Fruit fly (Drosophila melanogaster) whole organism, larva: ENCODE results near the gene Qsox2.

Experiments
- noc ChIP-seq: fragments of 200-800 bp; sonication (Bioruptor generic); optimal IDR thresholded peaks from 3 replicates; lab custom pipeline; 2019; ENCODE audit warnings: missing biosample characterization, mild to moderate bottlenecking, missing genetic modification characterization, moderate library complexity

Gene Qsox2

dm6 chr3R:21920495-21920894 is 6.9 kb downstream of the Qsox2 start:
- no peak for TF ChIP-seq noc (tag; lab: Kevin White, UChicago)

- no peak for TF ChIP-seq noc (tag; lab: Kevin White, UChicago)
These were observed 8.0 kb downstream of the Qsox2 start for dm6 chr3R:21921363-21922208.

dm6 chr3R:21922244-21922643 is 8.7 kb downstream of the Qsox2 start:
- no peak for TF ChIP-seq noc (tag; lab: Kevin White, UChicago)

DNA sequence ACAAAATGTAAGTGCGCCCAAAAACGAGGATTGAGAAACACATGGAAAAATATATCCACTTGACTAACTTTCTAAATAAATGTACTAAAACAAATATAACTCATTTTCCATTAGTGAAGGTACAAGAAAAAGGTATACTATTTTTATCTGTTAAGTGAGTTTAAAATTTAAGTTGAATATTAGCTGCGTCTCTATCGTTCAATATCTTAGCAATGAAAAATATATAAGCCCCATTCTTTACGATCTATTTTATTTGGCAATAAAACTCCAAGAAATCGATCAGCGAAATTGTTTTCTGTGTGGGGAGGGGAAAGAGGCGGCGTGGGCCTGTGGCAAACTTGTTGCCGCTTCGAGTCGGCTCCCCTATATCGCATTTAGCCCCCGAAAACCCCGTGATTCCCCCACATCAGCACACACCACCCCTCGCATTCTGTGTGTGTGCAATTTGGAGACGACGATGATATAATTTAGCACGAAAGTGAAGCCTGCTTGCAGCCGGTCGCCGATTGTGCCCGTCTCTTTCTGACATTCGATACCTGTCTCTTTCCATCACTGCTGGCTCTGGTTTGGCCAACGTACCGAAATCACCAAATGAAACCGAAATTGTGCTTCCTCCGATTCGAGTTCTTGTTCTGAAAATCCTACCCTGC is 9.3 kb downstream of the Qsox2 start:
- no peak for TF ChIP-seq noc (tag; lab: Kevin White, UChicago)

- no peak for TF ChIP-seq noc (tag; lab: Kevin White, UChicago)
These were observed 10.2 kb downstream of the Qsox2 start for dm6 chr3R:21923742-21924141.

dm6 chr3R:21928214-21928613 is 14.7 kb downstream of the Qsox2 start:
- no peak for TF ChIP-seq noc (tag; lab: Kevin White, UChicago)

DNA sequence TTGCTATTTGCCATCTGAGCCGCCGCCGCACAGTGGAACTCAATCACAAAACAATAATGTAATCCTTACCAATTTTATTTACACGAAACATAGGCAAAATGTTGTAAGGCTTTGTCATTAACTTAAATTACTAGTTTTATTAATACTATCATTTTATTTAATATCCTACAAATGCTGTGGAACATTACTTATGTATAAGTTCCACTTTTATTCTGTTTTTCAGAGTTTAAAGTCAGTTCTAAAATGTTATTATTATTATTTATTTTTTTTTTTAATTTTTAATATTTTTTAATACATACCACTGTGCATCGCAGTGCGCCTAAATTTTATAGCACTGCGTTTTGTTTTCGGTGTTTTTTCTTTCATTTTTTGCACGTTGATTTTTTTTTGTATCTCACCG is 17.8 kb downstream of the Qsox2 start:
- TF ChIP-seq noc (tag; lab: Kevin White, UChicago): no peak

DNA sequence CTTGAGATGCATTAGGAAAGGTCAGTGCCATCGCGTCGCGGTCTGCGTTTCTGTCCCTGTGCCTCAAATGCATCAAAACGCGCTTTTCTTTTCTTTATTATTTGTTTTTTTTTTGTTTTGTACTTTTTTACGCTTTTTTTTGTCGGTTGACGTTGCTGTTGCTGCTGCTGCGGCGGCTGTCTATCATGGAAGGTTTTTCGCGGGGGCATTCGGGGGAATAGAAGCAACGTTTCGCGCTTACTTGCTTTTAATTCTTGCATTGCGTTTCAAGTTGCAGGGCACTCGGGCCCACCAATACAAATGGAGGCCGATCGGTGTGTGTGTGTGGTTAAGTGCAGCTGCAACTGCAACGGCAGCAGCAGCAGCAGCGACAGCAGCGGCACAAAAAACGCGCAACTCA is 20.4 kb downstream of the Qsox2 start:
- no peak for TF ChIP-seq noc (tag; lab: Kevin White, UChicago)

dm6 chr3R:21935191-21935590 is 21.6 kb downstream of the Qsox2 start:
- TF ChIP-seq noc (tag; lab: Kevin White, UChicago): no peak

DNA sequence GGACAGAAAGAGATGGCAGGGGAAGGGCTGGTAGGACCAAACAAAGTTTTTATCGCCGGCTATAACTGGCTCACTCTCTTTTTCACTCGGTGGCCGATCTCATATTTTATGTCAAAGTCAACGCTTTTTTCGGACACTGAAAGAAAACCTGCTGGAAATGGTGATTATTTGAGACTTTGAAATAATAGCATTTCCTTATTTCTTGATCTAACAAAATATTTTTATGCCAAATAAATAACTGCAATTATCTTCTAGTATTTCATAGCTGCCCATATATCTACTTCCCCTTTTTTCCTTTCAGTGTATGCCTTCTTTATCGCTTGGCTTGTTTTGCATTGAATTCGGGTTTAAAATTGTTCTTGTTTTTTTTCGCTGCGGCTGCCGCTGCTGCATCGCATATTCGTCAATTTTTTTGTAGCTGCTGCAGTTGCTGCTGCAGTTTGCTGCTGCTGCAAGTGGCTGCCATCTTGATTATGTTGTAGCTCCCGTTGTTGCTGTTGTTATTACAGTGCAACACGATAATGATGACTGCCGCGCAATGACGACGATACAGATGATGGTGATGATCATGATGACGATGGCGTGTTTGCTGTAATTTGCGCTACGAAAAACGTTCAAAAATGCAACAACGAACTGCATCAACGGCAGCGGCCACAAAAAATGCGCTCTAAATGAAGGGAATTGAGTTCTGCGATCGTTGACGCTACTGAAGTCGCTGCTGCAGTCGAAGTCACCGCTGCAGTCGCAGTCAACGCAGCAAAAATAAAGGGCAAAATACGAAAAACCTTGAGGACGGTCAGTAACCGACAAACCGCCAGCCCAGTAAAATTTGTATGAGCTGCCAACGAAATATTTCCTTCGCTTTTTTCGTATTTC is 23.8 kb downstream of the Qsox2 start:
- TF ChIP-seq noc (tag; lab: Kevin White, UChicago): no peak

DNA sequence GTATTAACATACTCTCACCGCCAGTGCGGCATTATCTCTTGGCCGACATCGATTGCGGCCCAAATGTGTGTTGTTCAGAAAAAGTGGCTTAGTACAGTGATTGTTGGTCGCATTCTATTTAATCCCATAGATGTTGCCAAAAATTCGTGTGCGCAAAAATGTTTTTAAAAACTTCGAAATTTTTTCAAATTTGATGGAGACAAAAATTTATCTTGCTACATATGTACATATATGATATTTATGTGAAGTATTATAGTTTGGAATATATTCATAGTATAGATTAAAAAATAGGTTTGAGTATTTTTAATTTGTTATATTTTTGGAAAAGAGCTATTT is 24.4 kb downstream of the Qsox2 start:
- TF ChIP-seq noc (tag; lab: Kevin White, UChicago): no peak

DNA sequence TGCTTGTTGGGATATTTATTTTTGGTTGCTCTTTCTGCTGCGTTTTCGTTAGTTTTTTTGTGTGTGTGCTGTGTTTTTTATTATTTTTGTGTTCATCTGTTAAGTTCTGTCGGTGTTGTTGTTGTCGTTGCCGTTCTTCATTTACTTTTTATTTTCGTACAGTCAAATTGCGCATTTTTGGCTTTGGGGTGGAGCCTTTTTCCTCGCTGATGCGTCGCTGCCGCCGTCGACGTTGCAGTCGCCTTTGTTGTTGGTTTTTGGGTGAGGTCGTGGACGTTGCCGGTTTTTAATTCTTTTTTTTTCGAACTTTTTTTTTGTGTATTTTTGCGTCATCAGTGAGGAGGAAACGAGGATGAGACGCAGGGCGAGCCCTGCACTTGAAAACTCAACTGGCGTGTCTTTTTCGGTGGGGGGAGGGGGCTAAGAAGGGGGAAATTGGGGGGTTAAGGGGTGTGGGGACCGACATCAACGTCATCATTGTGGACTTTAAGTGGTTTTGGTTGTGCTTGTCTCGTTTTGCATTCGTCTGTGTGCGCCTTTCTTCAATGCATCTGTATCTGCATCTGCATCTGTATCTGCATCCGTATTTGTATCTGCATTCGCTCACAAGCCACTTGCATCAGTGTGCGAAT is 25.0 kb downstream of the Qsox2 start:
- TF ChIP-seq noc (tag; lab: Kevin White, UChicago): no peak

dm6 chr3R:21939110-21939509 is 25.6 kb downstream of the Qsox2 start:
- TF ChIP-seq noc (tag; lab: Kevin White, UChicago): no peak

- no peak for TF ChIP-seq noc (tag; lab: Kevin White, UChicago)
These were observed 26.6 kb downstream of the Qsox2 start for dm6 chr3R:21940172-21940571.

DNA sequence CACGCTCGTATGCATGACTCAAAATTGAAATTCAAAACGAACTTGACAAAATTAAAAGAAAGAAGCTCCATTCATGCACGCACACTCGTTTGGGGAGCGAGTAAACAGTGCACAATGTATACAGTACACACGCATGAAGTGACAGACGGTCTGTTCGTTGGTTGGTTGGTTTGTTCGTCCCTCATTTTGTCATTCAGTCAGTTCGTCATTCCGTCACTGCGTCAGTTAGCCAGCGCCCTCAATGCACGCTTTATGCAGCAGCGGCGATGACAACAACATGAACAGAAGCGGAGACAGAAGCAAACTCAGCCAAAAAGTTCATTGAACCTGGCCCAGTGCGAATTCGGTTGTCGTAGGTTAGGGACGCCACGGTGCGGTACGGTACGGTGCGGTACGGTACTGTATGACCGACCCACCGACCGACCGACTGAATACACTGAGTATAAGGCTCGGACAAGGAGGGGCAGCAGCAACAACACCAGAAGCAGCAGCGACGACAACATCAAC is 27.4 kb downstream of the Qsox2 start:
- no peak for TF ChIP-seq noc (tag; lab: Kevin White, UChicago)
